Worm (Caenorhabditis elegans) whole organism, L4 larva: ENCODE results near the gene myo-2.
A peak's percentile ranks its signal among the peaks of the same experiment; 100 is the strongest.

Experiments used
- F10B5.3 ChIP-seq: sonication (generic microtip); optimal IDR thresholded peaks from 2 replicates; lab custom pipeline; 2016; ENCODE audit warnings: mild to moderate bottlenecking, missing genetic modification characterization, missing compliant biosample characterization
- R02D3.7 ChIP-seq: fragments of 150-350 bp; sonication (generic microtip); optimal IDR thresholded peaks from 3 replicates; lab custom pipeline; 2014; ENCODE audit warnings: missing biosample characterization, missing genetic modification characterization
- Y5F2A.4 ChIP-seq: fragments of 200-800 bp; sonication (Bioruptor generic); optimal IDR thresholded peaks from 2 replicates; lab custom pipeline; 2018; ENCODE audit warnings: mild to moderate bottlenecking, missing genetic modification characterization, missing compliant biosample characterization
- aha-1 ChIP-seq: fragments of 150-350 bp; peaks from one replicate; lab custom pipeline; 2014; ENCODE audit warnings: missing biosample characterization, missing genetic modification characterization
- arid-1 ChIP-seq: fragments of 200-800 bp; sonication (Bioruptor generic); conservative IDR thresholded peaks from 2 replicates; pipeline ENCODE4 v1.3.6; 2022; ENCODE audit warnings: missing genetic modification reagents, missing genetic modification characterization, missing compliant biosample characterization
- ceh-20 ChIP-seq: fragments of 200-800 bp; sonication (Bioruptor generic); IDR thresholded peaks from 2 replicates; pipeline ENCODE4 v1.3.6; 2022; ENCODE audit warnings: missing genetic modification reagents, missing genetic modification characterization, missing compliant biosample characterization
- ceh-32 ChIP-seq: sonication (generic microtip); optimal IDR thresholded peaks from 2 replicates; lab custom pipeline; 2016; ENCODE audit warnings: mild to moderate bottlenecking, missing genetic modification characterization, missing compliant biosample characterization; ENCODE audit not compliant: poor library complexity
- cey-2 ChIP-seq: sonication (generic microtip); optimal IDR thresholded peaks from 3 replicates; lab custom pipeline; 2017; ENCODE audit warnings: missing genetic modification characterization, mild to moderate bottlenecking, missing compliant biosample characterization, antibody characterized with exemption, borderline replicate concordance; ENCODE audit not compliant: insufficient read depth
- ctbp-1 ChIP-seq: fragments of 200-800 bp; sonication (Bioruptor generic); IDR thresholded peaks from 2 replicates; pipeline ENCODE4 v1.3.6; 2022; ENCODE audit warnings: missing genetic modification reagents, missing genetic modification characterization, missing compliant biosample characterization
- daf-16 ChIP-seq, 3 experiments: sonication (generic microtip); optimal IDR thresholded peaks; 2 replicates each; lab custom pipeline; 2016 to 2017; ENCODE audit warnings: missing genetic modification characterization in 3 of 3, missing genetic modification reagents in 3 of 3, mild to moderate bottlenecking in 2 of 3, missing compliant biosample characterization in 2 of 3, missing biosample characterization in 1 of 3, moderate library complexity in 1 of 3
- daf-8 ChIP-seq: fragments of 200-800 bp; sonication (Bioruptor generic); IDR thresholded peaks from 2 replicates; pipeline ENCODE4 v1.3.6; 2022; ENCODE audit warnings: missing genetic modification characterization, missing compliant biosample characterization
- dmd-6 ChIP-seq: fragments of 200-800 bp; sonication (Bioruptor generic); IDR thresholded peaks from 2 replicates; pipeline ENCODE4 v1.3.6; 2022; ENCODE audit warnings: missing genetic modification reagents, missing genetic modification characterization, missing compliant biosample characterization
- dmd-9 ChIP-seq: fragments of 200-800 bp; sonication (Bioruptor generic); IDR thresholded peaks from 2 replicates; pipeline ENCODE4 v1.3.6; 2022; ENCODE audit warnings: missing genetic modification reagents, missing genetic modification characterization, missing compliant biosample characterization
- dpl-1 ChIP-seq: fragments of 150-350 bp; optimal IDR thresholded peaks from 2 replicates; lab custom pipeline; 2014; ENCODE audit warnings: missing biosample characterization, missing genetic modification reagents, missing genetic modification characterization
- dve-1 ChIP-seq: sonication (generic microtip); optimal IDR thresholded peaks from 2 replicates; lab custom pipeline; 2017; ENCODE audit warnings: antibody characterized with exemption, mild to moderate bottlenecking, missing genetic modification characterization, missing compliant biosample characterization; ENCODE audit not compliant: insufficient read depth
- fkh-10 ChIP-seq: fragments of 150-350 bp; optimal IDR thresholded peaks from 2 replicates; lab custom pipeline; 2014; ENCODE audit warnings: missing biosample characterization, missing genetic modification reagents, missing genetic modification characterization
- gei-8 ChIP-seq: fragments of 200-800 bp; sonication (Bioruptor generic); optimal IDR thresholded peaks from 2 replicates; lab custom pipeline; 2018; ENCODE audit warnings: mild to moderate bottlenecking, missing genetic modification characterization, missing compliant biosample characterization
- hif-1 ChIP-seq, 2 experiments: sonication (generic microtip); optimal IDR thresholded peaks; 2 replicates each; lab custom pipeline; 2016 to 2017; ENCODE audit warnings: missing compliant biosample characterization in 2 of 2, missing genetic modification characterization in 2 of 2, missing genetic modification reagents in 2 of 2, missing genotype in 2 of 2, mild to moderate bottlenecking in 1 of 2
- hlh-11 ChIP-seq: fragments of 200-800 bp; sonication (Bioruptor generic); optimal IDR thresholded peaks from 2 replicates; lab custom pipeline; 2018; ENCODE audit warnings: mild to moderate bottlenecking, missing genetic modification characterization, missing compliant biosample characterization
- hlh-30 ChIP-seq: sonication (generic microtip); optimal IDR thresholded peaks from 2 replicates; lab custom pipeline; 2017; ENCODE audit warnings: antibody characterized with exemption, mild to moderate bottlenecking, missing genetic modification characterization, missing compliant biosample characterization; ENCODE audit not compliant: insufficient read depth
- lin-1 ChIP-seq: fragments of 200-800 bp; sonication (Bioruptor generic); IDR thresholded peaks from 2 replicates; pipeline ENCODE4 v1.3.6; 2022; ENCODE audit warnings: missing genetic modification reagents, missing genetic modification characterization, missing compliant biosample characterization
- lsy-2 ChIP-seq, 2 experiments: fragments of 150-350 bp in 1 of 2; sonication (generic microtip) in 1 of 2; optimal IDR thresholded peaks; 2 replicates each; lab custom pipeline; 2014 to 2017; ENCODE audit warnings: missing biosample characterization in 2 of 2, missing genetic modification characterization in 2 of 2
- madf-5 ChIP-seq, 2 experiments: fragments of 200-800 bp; sonication (Bioruptor generic); IDR thresholded peaks; 2 replicates each; pipeline ENCODE4 v1.3.6; 2022; ENCODE audit warnings: missing compliant biosample characterization in 2 of 2, missing genetic modification characterization in 2 of 2
- madf-9 ChIP-seq: fragments of 200-800 bp; sonication (Bioruptor generic); conservative IDR thresholded peaks from 2 replicates; pipeline ENCODE4 v1.3.6; 2022; ENCODE audit warnings: missing genetic modification reagents, missing genetic modification characterization, missing compliant biosample characterization
- mep-1 ChIP-seq: fragments of 150-350 bp; sonication (generic microtip); optimal IDR thresholded peaks from 3 replicates; lab custom pipeline; 2014; ENCODE audit warnings: missing biosample characterization, missing genetic modification characterization
- mxl-2 ChIP-seq: fragments of 200-800 bp; sonication (Bioruptor generic); conservative IDR thresholded peaks from 2 replicates; pipeline ENCODE4 v1.3.6; 2022; ENCODE audit warnings: missing genetic modification reagents, missing genetic modification characterization, missing compliant biosample characterization
- mxl-3 ChIP-seq: fragments of 200-800 bp; sonication (Bioruptor generic); optimal IDR thresholded peaks from 2 replicates; lab custom pipeline; 2018; ENCODE audit warnings: mild to moderate bottlenecking, missing genetic modification characterization, missing compliant biosample characterization
- nhr-10 ChIP-seq: fragments of 150-350 bp; optimal IDR thresholded peaks from 2 replicates; lab custom pipeline; 2014; ENCODE audit warnings: missing biosample characterization, missing genetic modification characterization
- nhr-102 ChIP-seq: sonication (generic microtip); optimal IDR thresholded peaks from 2 replicates; lab custom pipeline; 2016; ENCODE audit warnings: mild to moderate bottlenecking, missing genetic modification characterization, moderate library complexity, missing compliant biosample characterization
- nhr-237 ChIP-seq: sonication (generic microtip); optimal IDR thresholded peaks from 2 replicates; lab custom pipeline; 2017; ENCODE audit warnings: missing biosample characterization, missing genetic modification characterization
- nhr-25 ChIP-seq: sonication (generic microtip); optimal IDR thresholded peaks from 2 replicates; lab custom pipeline; 2017; ENCODE audit warnings: missing genetic modification characterization, mild to moderate bottlenecking, missing compliant biosample characterization, antibody characterized with exemption, moderate library complexity, borderline replicate concordance; ENCODE audit not compliant: insufficient read depth
- nhr-28 ChIP-seq: fragments of 150-350 bp; optimal IDR thresholded peaks from 2 replicates; lab custom pipeline; 2014; ENCODE audit warnings: missing biosample characterization, missing genetic modification characterization
- nhr-48 ChIP-seq: sonication (generic microtip); optimal IDR thresholded peaks from 2 replicates; lab custom pipeline; 2016; ENCODE audit warnings: mild to moderate bottlenecking, missing genetic modification characterization, missing compliant biosample characterization
- nhr-76 ChIP-seq: fragments of 150-350 bp; optimal IDR thresholded peaks from 2 replicates; lab custom pipeline; 2014; ENCODE audit warnings: missing biosample characterization, missing genetic modification characterization
- nhr-77 ChIP-seq: fragments of 150-350 bp; optimal IDR thresholded peaks from 2 replicates; lab custom pipeline; 2014; ENCODE audit warnings: missing biosample characterization, missing genetic modification characterization
- pqm-1 ChIP-seq: sonication (generic microtip); optimal IDR thresholded peaks from 2 replicates; lab custom pipeline; 2017; ENCODE audit warnings: missing biosample characterization, missing genetic modification characterization
- saeg-2 ChIP-seq: fragments of 200-800 bp; sonication (Bioruptor generic); IDR thresholded peaks from 2 replicates; pipeline ENCODE4 v1.3.6; 2022; ENCODE audit warnings: missing genetic modification reagents, missing genetic modification characterization, missing compliant biosample characterization
- skn-1 ChIP-seq: fragments of 150-350 bp; optimal IDR thresholded peaks from 2 replicates; lab custom pipeline; 2014; ENCODE audit warnings: missing biosample characterization, missing genetic modification characterization
- spr-1 ChIP-seq: sonication (generic microtip); optimal IDR thresholded peaks from 2 replicates; lab custom pipeline; 2016; ENCODE audit warnings: mild to moderate bottlenecking, missing genetic modification characterization, missing compliant biosample characterization
- tag-97 ChIP-seq: fragments of 200-800 bp; sonication (Bioruptor generic); IDR thresholded peaks from 2 replicates; pipeline ENCODE4 v1.3.6; 2022; ENCODE audit warnings: missing genetic modification characterization, missing compliant biosample characterization
- tra-1 ChIP-seq: fragments of 200-800 bp; sonication (Bioruptor generic); IDR thresholded peaks from 2 replicates; pipeline ENCODE4 v1.3.6; 2022; ENCODE audit warnings: missing genetic modification reagents, missing genetic modification characterization, missing compliant biosample characterization
- unc-39 ChIP-seq: sonication (generic microtip); optimal IDR thresholded peaks from 2 replicates; lab custom pipeline; 2017; ENCODE audit warnings: missing biosample characterization, missing genetic modification characterization
- unc-62 ChIP-seq, 3 experiments: fragments of 150-350 bp in 1 of 3; sonication (generic microtip); optimal IDR thresholded peaks in 2 of 3; peaks in 1 of 3; 1 replicate in 1 of 3; 2 replicates in 2 of 3; lab custom pipeline; 2014 to 2017; ENCODE audit warnings: missing biosample characterization in 3 of 3, missing genetic modification characterization in 3 of 3, missing genetic modification reagents in 3 of 3, missing genotype in 1 of 3
- zag-1 ChIP-seq: fragments of 150-350 bp; optimal IDR thresholded peaks from 2 replicates; lab custom pipeline; 2014; ENCODE audit warnings: missing biosample characterization, missing genetic modification characterization
- zfp-3 ChIP-seq: fragments of 200-800 bp; sonication (Bioruptor generic); conservative IDR thresholded peaks from 2 replicates; pipeline ENCODE4 v1.3.6; 2022; ENCODE audit warnings: missing genetic modification reagents, missing genetic modification characterization, missing compliant biosample characterization
- zip-11 ChIP-seq: fragments of 200-800 bp; sonication (Bioruptor generic); IDR thresholded peaks from 2 replicates; pipeline ENCODE4 v1.3.6; 2022; ENCODE audit warnings: missing genetic modification characterization, missing compliant biosample characterization
- ztf-11 ChIP-seq: fragments of 150-350 bp; optimal IDR thresholded peaks from 2 replicates; lab custom pipeline; 2014; ENCODE audit warnings: missing biosample characterization, missing genetic modification characterization

myo-2 gene

ce11 chrX:12500777-12501176 is 32.9 kb downstream of the myo-2 start (continued):
- TF ChIP-seq daf-16 (GFP tag; optimal IDR thresholded peaks at IDR 0.05; lab: Kevin White, UChicago) (peak in 1 of 2 experiments; percentile 70), daf-16 (tag; optimal IDR thresholded peaks at IDR 0.05; lab: Kevin White, UChicago) (peak; percentile 99), lin-1 (GFP tag; lab: Robert Waterston, UW) (peak; percentile 78), hlh-30 (peak; percentile 93), gei-8 (peak; percentile 77), nhr-48 (peak; percentile 94), aha-1 (peak; percentile 94), nhr-10 (tag; lab: Kevin White, UChicago) (peak; percentile 97), dmd-6 (GFP tag; lab: Robert Waterston, UW) (peak; percentile 98), ceh-20 (GFP tag; lab: Robert Waterston, UW) (0 out of 2 replicates have a peak, but pooled peaks have one; percentile 43), skn-1 (no peak), madf-9 (no peak), cey-2 (tag; lab: Kevin White, UChicago) (peak; percentile 91), nhr-77 (tag; lab: Kevin White, UChicago) (peak; percentile 92), saeg-2 (GFP tag; lab: Robert Waterston, UW) (peak; percentile 56; the same call in 1 of the 2 replicates), arid-1 (no peak), unc-39 (tag; lab: Kevin White, UChicago) (no peak), hlh-11 (tag; lab: Kevin White, UChicago) (peak; percentile 97), nhr-102 (peak; percentile 98), pqm-1 (tag; lab: Kevin White, UChicago) (peak; percentile 63), hif-1 (tag; optimal IDR thresholded peaks at IDR 0.05; lab: Kevin White, UChicago) (peak in 1 of 2 experiments; percentile 41)

ce11 chrX:12503288-12503803 is 35.5 kb downstream of the myo-2 start, which contains the start of gene sdz-19:
Gene sdz-19 (minus strand): TSS chrX:12503338.
- no peak for TF ChIP-seq mxl-3 (GFP tag; lab: Kevin White, UChicago)
- no peak for TF ChIP-seq nhr-48
- TF ChIP-seq fkh-10, result no peak
- TF ChIP-seq dve-1, result no peak
- no peak for TF ChIP-seq ceh-32 (tag; lab: Kevin White, UChicago)
- TF ChIP-seq ctbp-1 (GFP tag; lab: Robert Waterston, UW), result no peak
- no peak for TF ChIP-seq dpl-1 (GFP tag; lab: Kevin White, UChicago)
- TF ChIP-seq zag-1, result no peak
- 0 out of 2 replicates have a peak, but pooled peaks have one; percentile 11 for TF ChIP-seq tra-1 (GFP tag; lab: Robert Waterston, UW)
- TF ChIP-seq nhr-28, result no peak
- TF ChIP-seq R02D3.7 (tag; lab: Kevin White, UChicago), result no peak
- 0 out of 2 replicates have a peak, but pooled peaks have one; percentile 10 for TF ChIP-seq dmd-6 (GFP tag; lab: Robert Waterston, UW)
- TF ChIP-seq unc-39 (tag; lab: Kevin White, UChicago), result no peak
- TF ChIP-seq tag-97 (GFP tag; lab: Robert Waterston, UW), result no peak
- TF ChIP-seq pqm-1 (tag; lab: Kevin White, UChicago), result no peak
- peak; percentile 16 for TF ChIP-seq nhr-102
- TF ChIP-seq zfp-3 (GFP tag; lab: Robert Waterston, UW), result 0 out of 2 replicates have a peak, but pooled peaks have one; percentile 27
- TF ChIP-seq daf-8 (GFP tag; lab: Robert Waterston, UW), result no peak
- TF ChIP-seq madf-5 (GFP tag; IDR thresholded peaks at IDR 0.05; lab: Robert Waterston, UW), result 0 out of 4 replicates have a peak, but pooled peaks of 1 of the 2 experiments have one; percentile 6
- TF ChIP-seq nhr-25 (tag; lab: Kevin White, UChicago), result no peak
- TF ChIP-seq zip-11 (GFP tag; lab: Robert Waterston, UW), result no peak
- no peak for TF ChIP-seq hif-1 (tag; optimal IDR thresholded peaks at IDR 0.05; lab: Kevin White, UChicago)
- TF ChIP-seq dmd-9 (GFP tag; lab: Robert Waterston, UW), result no peak
- no peak for TF ChIP-seq mxl-2 (GFP tag; lab: Robert Waterston, UW)
- no peak for TF ChIP-seq spr-1 (tag; lab: Kevin White, UChicago)
- no peak for TF ChIP-seq nhr-237 (tag; lab: Kevin White, UChicago)
- no peak for TF ChIP-seq ztf-11 (tag; lab: Kevin White, UChicago)
- TF ChIP-seq nhr-76 (tag; lab: Kevin White, UChicago), result no peak
- no peak for TF ChIP-seq lsy-2 (tag; optimal IDR thresholded peaks at IDR 0.05; lab: Kevin White, UChicago)
- TF ChIP-seq unc-62 (GFP tag; optimal IDR thresholded peaks at IDR 0.05 in 1 of 2; lab: Kevin White, UChicago), result peak in 1 of 2 experiments; percentile 68
- no peak for TF ChIP-seq unc-62 (tag; optimal IDR thresholded peaks at IDR 0.05; lab: Kevin White, UChicago)
- no peak for TF ChIP-seq mep-1
- TF ChIP-seq Y5F2A.4 (GFP tag; lab: Kevin White, UChicago), result no peak
- TF ChIP-seq lin-1 (GFP tag; lab: Robert Waterston, UW), result no peak
- no peak for TF ChIP-seq F10B5.3 (tag; lab: Kevin White, UChicago)
